Fruit fly (Drosophila melanogaster): Measurements from ENCODE around the gene Spase22-23.

The Spase22-23 gene

DNA sequence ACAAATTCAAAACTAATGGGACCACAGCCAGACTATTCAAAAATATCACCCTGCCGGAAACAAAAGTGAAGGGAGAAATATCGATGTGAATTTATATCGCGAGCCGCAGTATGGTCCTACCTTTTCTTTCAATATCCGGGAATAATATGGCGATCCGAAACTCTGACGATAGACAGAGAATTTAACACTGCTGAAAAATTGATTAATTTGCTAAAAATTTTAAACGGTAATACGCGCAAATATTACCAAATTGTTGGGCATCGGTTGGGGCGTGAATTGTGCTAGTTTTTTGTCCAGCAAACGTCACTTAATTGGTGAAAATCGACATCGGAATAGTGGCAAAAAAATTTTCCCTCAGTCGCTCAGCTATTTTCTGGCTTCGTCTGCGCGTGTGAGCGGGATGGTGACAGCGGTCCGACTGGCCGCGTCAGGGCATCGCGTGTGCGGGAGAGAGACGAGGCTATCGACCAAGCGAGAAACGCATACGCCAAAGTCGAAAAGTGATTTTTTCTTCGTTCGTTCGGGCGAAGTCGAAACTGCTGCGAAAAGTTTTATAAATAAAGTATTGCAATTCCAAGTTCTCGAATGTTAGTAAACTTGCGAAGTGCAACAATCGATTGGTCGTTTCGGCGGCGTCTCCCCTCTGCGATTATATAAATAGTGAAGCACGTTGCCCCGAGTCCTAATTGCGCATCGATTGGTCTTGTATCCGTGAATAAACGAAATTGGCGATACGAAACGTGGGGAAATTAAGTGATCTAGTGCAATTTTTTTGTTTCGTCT, 779 bp upstream of the Spase22-23 start, which contains the start of gene mask:
mask (plus strand) TSS at position 140 of the 783 bp plus-strand sequence.
- peak; percentile 65 for TF ChIP-seq CG17801 (GFP tag; optimal IDR thresholded peaks at IDR 0.05; ENCODE audit: partially characterized antibody)

DNA sequence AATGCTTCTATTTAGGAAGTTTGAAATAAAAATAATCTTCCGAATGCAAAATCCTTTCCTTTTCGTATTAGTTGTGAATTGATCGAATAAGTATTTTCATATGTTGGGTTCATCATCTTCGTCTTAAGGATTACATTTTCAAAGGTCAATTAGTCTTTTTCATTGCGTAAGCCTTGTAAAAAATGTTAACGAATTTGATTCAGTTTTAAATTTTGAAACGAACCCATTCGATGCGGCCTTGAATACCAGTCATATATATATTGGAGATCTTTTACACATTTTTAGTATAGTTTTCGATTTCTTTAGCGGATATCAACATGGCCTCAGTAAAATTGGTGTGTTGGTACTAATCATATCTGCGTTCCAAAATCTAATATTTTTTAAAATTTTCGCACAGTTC, 1.2 kb downstream of the Spase22-23 start, which contains the start of gene Acp95EF:
Acp95EF (plus strand) TSS at position 301 of the 400 bp plus-strand sequence.
- TF ChIP-seq CG17801 (GFP tag; optimal IDR thresholded peaks at IDR 0.05; ENCODE audit: partially characterized antibody) = no peak

DNA sequence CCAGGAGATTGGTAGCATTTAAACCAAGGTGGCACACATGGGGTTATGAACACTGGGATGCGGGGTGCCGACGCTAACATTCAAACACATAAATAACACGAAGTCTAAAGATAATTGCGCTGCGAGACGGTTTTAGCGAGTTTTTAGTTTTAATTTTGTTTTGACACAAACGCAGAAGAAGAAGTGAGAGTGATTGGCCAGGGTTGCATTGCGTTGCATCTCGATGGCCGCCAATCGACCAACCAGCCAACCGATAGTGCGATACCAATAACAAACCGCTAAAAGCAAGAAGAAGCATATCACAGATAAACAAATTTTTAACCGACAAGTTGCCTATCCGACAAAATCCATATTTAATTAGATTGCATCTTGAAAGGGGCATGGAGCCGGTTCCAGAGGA, 3.1 kb downstream of the Spase22-23 start, which contains the start of the genes Spps and CG13609:
Spps (minus strand) TSS at position 191 of the 400 bp plus-strand sequence.
CG13609 (plus strand) TSS at position 280 of the 400 bp plus-strand sequence.
- peak; percentile 33 for TF ChIP-seq CG17801 (GFP tag; optimal IDR thresholded peaks at IDR 0.05; ENCODE audit: partially characterized antibody)

DNA sequence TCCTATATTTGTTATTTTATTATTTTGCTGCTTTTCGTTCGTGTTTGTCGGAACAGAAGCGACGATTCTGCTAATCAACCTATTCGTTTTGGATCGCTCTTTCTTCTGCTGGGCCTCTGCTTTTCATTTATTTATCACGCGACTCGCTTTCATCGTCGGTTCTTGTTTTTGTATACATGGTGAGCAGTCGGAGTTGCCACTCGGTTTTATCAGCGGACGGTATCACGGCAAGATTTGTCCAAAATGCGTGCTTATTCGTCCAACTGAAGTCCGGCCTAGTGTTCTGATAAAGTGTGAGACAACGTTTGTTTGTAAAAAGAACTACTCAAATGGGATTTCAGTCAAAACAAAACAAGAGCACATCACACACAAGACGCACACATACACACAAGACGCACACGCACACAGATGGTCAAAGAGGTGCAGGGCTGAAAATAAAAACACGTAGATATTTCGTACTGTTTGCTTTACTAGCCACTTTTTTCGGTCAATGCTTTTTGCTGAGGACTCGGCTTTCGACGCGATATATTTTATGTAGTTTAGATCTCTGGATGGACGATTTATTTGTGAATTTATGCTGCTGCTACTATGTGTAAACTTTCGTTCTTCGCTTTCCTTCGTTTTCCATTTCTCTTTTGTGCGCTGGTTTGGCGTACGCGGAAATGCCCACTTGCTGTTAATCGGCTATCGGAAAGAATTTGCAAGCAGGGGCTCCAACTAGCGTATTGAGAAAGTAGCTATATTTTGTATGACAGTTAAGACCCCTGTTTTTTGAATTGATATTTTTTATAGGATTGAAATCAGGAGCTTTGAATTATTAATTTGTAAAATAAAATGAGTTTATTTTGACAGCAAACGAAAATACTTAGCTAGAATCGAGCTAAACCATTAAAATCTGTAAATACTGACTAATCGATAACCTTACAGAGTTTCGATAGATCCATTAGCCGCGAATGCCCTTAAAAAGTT, 8.2 kb downstream of the Spase22-23 start, which contains the start of gene twin:
twin (minus strand) TSS at position 632 of the 969 bp plus-strand sequence.
- peak; percentile 46 for TF ChIP-seq CG17801 (GFP tag; optimal IDR thresholded peaks at IDR 0.05; ENCODE audit: partially characterized antibody)

DNA sequence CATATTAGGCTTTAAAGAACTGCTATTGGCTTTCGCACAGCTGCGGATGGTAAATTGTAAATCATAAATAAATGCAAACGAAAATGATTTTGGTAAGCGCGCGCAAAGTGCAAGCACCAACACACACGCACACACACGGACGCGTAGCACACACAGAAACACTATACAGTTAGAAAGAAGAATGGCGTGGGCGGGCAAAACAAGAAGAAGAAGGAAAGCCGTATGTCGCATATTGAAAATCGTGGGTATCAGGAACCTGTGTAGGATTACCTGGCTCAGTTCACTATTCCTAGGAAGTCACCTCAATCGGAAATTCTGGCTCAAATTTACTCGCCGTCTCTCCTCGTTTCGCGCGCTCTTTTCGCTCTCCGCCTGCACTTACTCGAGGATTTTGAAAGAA, 9.0 kb downstream of the Spase22-23 start, which contains the start of gene cav:
cav (plus strand) TSS at position 259 of the 400 bp plus-strand sequence.
- no peak for TF ChIP-seq CG17801 (GFP tag; optimal IDR thresholded peaks at IDR 0.05; ENCODE audit: partially characterized antibody)

DNA sequence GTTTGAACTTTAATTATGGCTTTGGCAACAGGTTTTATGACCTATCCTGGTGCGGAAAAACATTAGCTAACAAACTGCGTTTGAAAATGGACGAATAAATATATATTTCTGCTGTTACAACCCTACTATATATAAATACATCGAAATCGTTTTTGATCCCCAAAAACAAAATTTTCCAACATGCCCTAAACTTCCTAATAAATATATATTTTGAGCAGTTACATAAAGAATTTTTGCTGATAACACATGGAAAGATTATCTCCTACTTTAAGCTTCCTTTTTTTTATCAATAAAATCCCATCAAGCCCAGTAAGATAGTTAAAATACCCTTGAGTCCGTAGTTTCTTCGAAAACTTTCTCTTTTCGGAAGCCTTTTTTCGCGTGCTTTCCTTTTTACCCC, 10.7 kb downstream of the Spase22-23 start:
- TF ChIP-seq CG17801 (GFP tag; optimal IDR thresholded peaks at IDR 0.05; ENCODE audit: partially characterized antibody) = no peak

DNA sequence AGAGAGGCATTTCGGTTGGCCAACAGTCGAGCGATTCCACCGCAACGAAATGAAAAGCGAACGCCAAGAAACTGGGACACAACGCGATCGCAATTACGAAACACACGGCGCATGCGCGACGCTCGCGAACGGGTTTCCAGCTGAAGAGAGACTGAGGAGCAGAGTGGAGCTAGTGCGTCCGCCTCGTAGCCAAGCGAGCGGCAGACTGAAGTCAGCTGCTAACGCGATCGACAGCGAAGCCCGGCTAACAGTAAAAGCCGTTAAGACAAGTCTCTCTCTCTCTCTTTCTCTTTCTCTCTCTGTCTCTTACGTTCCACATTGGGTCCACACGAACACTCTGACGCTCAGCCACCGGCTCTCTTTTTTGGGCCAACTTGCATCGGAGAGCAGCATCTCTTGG, 11.3 kb downstream of the Spase22-23 start, which contains the start of gene CG17786:
CG17786 (minus strand) TSS at position 154 of the 400 bp plus-strand sequence.
- no peak for TF ChIP-seq CG17801 (GFP tag; optimal IDR thresholded peaks at IDR 0.05; ENCODE audit: partially characterized antibody)

DNA sequence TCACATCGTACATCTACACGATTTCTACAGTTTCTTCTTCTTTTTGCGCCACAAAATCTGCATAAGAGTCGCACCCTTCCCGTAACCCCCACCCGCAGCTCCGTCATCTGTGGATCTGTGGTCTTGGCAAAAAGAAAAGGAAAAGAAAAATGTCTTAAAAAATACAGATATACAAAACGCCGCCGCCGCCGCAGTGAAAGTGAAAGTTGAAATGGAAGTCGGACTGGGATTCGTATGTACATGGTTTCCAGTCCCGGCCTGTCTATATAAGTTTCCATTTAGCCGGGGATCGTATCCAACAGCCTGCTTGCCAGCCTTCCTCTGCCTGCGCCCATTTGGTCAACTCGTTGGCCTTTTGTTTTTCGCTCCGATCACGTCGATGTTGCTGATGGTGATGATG, 13.8 kb downstream of the Spase22-23 start:
- no peak for TF ChIP-seq CG17801 (GFP tag; optimal IDR thresholded peaks at IDR 0.05; ENCODE audit: partially characterized antibody)

DNA sequence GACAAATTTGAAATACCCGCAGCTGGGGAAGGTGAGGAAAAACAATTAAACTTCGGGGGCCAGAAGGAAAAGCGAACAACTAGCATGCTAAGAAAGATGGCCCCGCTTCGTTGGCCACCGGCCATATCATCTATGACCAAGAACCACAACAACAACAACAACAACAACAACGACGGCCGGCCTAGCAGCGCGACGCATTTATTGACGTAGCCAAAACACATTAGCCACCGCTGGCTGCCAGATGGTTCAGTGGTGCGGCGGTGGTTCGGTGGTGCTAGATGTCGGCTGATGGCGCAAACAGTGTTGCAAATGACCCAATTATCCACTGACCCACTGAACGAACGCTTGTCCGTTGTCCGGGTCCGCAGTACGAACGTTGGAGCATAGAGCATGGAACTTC, 16.2 kb downstream of the Spase22-23 start:
- TF ChIP-seq CG17801 (GFP tag; optimal IDR thresholded peaks at IDR 0.05; ENCODE audit: partially characterized antibody) = no peak

DNA sequence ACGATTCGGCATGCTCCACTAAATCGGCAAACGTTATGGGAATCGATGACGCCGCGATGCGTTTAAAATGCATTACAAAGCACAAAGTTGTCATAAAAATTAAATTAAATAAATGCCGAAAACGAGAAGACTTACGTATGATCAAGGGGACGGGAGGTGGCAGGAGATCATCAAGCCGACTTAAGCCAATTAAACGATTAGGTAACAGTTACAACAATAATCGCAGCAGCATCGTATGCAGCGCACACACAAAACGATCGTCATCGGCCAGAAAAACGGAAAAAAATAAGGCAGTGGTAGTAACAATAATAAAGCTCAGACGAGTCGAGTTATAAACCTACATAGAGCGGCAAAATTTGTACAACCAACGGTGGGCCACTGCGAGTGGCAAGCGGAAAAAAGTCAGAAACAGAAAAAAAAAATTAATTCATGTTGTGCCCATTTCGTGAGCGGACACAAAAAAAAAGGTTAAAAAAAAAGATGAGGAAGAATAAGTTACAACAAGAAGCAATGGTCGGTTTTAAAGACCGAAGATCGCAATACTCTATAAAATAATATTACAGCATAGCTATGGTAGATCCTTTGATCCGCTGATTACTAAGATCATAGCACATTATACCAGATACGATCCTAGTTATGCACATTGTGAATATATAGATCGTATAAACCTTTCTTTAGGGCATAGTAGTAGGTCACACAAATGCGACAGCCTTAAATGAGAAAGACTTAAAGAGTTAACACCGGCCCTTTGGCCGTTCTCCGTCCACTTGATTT, 23.3 kb downstream of the Spase22-23 start:
- no peak for TF ChIP-seq CG17801 (GFP tag; optimal IDR thresholded peaks at IDR 0.05; ENCODE audit: partially characterized antibody)

DNA sequence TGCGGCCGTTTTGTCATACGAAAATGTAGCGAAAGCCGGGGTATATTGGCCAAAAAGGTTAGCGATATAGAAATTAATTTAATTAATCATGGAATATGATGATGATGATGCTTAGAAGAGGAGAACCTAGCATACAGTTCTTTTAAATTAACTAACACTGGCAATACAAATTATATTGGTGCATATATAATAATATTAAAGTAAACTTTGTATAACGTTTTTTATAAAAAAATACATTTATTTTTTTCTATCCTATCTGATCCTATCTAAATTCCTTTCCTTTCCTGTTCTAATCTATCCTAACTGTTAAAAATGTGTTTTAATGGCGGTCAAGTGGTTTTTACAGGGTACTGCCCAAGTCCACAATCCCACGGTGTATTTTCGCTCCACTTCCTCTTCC, 23.9 kb downstream of the Spase22-23 start:
- TF ChIP-seq CG17801 (GFP tag; optimal IDR thresholded peaks at IDR 0.05; ENCODE audit: partially characterized antibody) = no peak

DNA sequence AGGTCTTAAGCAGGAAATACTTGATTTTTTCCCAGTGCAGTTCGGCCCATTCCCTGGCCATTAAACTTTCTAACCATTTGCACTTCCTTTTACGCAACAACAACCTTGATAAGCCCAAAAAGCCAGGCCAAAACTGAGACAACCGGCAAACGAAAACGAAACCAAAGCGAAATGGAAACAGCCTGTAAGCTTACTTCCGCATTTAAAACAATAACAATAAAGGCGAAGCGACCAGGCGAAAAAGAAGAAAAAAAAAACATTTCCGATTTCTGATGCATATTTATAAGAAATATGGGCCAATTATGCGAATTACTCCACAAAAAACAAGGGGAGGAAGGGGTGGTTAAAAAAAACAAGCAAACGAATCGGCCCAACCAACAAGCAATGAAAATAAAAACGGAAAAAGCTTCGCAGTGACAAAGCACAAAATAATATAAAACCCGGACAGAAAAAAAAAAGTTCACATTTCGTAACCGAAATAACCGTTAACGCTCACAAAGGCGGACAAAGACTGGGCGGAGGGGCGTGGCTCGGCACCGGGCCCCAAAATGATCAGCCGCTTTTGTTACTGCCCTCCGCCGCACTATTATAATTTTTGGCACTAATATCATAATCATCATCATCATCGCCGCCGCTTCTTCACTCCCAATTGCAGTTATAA, 24.5 kb downstream of the Spase22-23 start:
- TF ChIP-seq CG17801 (GFP tag; optimal IDR thresholded peaks at IDR 0.05; ENCODE audit: partially characterized antibody) = peak; percentile 18

DNA sequence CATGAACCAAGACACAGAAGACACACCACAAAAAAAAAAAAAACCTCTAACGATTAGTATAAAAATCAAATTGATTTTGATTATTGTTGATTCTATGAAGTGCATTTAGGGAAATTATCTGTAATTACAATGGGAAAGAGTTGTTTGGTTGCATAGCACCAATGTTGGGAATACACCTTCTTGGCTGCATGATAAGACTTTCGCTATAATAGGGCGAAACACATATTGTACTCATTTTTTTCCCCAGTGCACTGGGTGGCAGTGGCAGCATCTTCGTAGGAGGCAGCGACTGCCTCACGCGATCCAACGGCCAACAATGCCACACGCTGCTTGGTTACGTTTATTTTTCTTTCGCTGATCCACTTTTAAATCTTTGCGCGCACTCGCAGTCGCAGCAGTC, 25.8 kb downstream of the Spase22-23 start:
- TF ChIP-seq CG17801 (GFP tag; optimal IDR thresholded peaks at IDR 0.05; ENCODE audit: partially characterized antibody) = no peak

DNA sequence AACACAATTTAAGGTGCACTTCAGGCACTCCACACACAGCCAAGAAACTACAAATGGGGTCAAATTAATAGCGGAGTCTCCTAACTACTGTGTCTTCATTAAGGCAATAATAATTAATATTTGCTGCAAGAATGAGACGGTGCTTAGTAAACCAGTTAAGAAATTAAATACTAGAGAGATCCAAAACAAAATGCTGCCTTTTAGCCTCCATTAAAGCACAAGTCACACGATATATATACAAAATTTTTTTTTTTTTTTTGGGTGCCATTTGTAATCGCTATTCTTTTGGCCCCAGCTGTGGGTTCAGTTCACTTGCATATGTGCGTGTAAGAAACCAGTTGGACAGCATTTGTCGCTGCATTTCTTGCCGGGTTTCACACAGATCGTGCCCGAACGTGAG, 26.4 kb downstream of the Spase22-23 start:
- no peak for TF ChIP-seq CG17801 (GFP tag; optimal IDR thresholded peaks at IDR 0.05; ENCODE audit: partially characterized antibody)

All from ovary, adult (tissue).